Fruit fly (Drosophila melanogaster) whole organism, embryonic: ENCODE measurements around the gene CG34454.

ENCODE experiments used
- Asciz ChIP-seq: fragments of 200-800 bp; sonication (Bioruptor generic); optimal IDR thresholded peaks from 2 replicates; lab custom pipeline; 2017; ENCODE audit warnings: missing biosample characterization, mild to moderate bottlenecking, missing genetic modification characterization, missing genetic modification reagents
- Atf-2 ChIP-seq: fragments of 200-800 bp; sonication (Bioruptor generic); optimal IDR thresholded peaks from 2 replicates; lab custom pipeline; 2016; ENCODE audit warnings: missing biosample characterization, missing genetic modification characterization
- B-H1 ChIP-seq: fragments of 200-800 bp; sonication (Bioruptor generic); IDR thresholded peaks from 3 replicates; pipeline ENCODE4 v1.3.6; 2022; ENCODE audit warnings: missing biosample characterization, missing genetic modification characterization
- Bteb2 ChIP-seq: fragments of 200-800 bp; sonication (Bioruptor generic); optimal IDR thresholded peaks from 2 replicates; lab custom pipeline; 2016; ENCODE audit warnings: missing biosample characterization, missing genetic modification characterization
- CG11093 ChIP-seq: fragments of 200-800 bp; sonication (Bioruptor generic); IDR thresholded peaks from 3 replicates; pipeline ENCODE4 v1.3.6; 2022; ENCODE audit warnings: missing biosample characterization, missing genetic modification characterization
- CG11398 ChIP-seq: fragments of 200-800 bp; sonication (Bioruptor generic); optimal IDR thresholded peaks from 2 replicates; lab custom pipeline; 2016; ENCODE audit warnings: missing biosample characterization, missing genetic modification characterization
- CG15601 ChIP-seq: fragments of 200-800 bp; sonication (Bioruptor generic); optimal IDR thresholded peaks from 3 replicates; lab custom pipeline; 2019; ENCODE audit warnings: missing biosample characterization, mild to moderate bottlenecking, missing genetic modification characterization, moderate library complexity
- CG15696 ChIP-seq: fragments of 200-800 bp; sonication (Bioruptor generic); optimal IDR thresholded peaks from 2 replicates; lab custom pipeline; 2019; ENCODE audit warnings: missing biosample characterization, mild to moderate bottlenecking, missing genetic modification characterization, moderate library complexity
- CG17328 ChIP-seq: fragments of 200-800 bp; sonication (Bioruptor generic); IDR thresholded peaks from 2 replicates; pipeline ENCODE4 v1.3.6; 2022; ENCODE audit warnings: missing biosample characterization, missing genetic modification characterization
- CG1832 ChIP-seq: fragments of 200-800 bp; sonication (Bioruptor generic); optimal IDR thresholded peaks from 2 replicates; lab custom pipeline; 2017; ENCODE audit warnings: missing biosample characterization, mild to moderate bottlenecking, missing genetic modification characterization, inconsistent platforms
- CG32772 ChIP-seq: fragments of 200-800 bp; sonication (Bioruptor generic); IDR thresholded peaks from 2 replicates; pipeline ENCODE4 v1.3.6; 2022; ENCODE audit warnings: missing biosample characterization, missing genetic modification characterization
- CG34224 ChIP-seq: fragments of 200-800 bp; sonication (Bioruptor generic); IDR thresholded peaks from 3 replicates; pipeline ENCODE4 v1.3.6; 2022; ENCODE audit warnings: missing biosample characterization, missing genetic modification characterization; ENCODE audit not compliant: partially characterized antibody
- CG43689 ChIP-seq: fragments of 200-800 bp; sonication (Bioruptor generic); IDR thresholded peaks from 2 replicates; pipeline ENCODE4 v1.3.6; 2022; ENCODE audit warnings: missing biosample characterization, missing genetic modification characterization
- CG4707 ChIP-seq: fragments of 200-800 bp; sonication (Bioruptor generic); optimal IDR thresholded peaks from 2 replicates; lab custom pipeline; 2018; ENCODE audit warnings: missing biosample characterization, mild to moderate bottlenecking, missing genetic modification characterization, moderate library complexity
- CG4820 ChIP-seq: fragments of 200-800 bp; sonication (Bioruptor generic); optimal IDR thresholded peaks from 3 replicates; lab custom pipeline; 2016; ENCODE audit warnings: missing biosample characterization, missing genetic modification characterization
- CG8359 ChIP-seq: fragments of 200-800 bp; sonication (Bioruptor generic); optimal IDR thresholded peaks from 2 replicates; lab custom pipeline; 2017; ENCODE audit warnings: missing biosample characterization, mild to moderate bottlenecking, missing genetic modification characterization, borderline replicate concordance
- CG9797 ChIP-seq: fragments of 200-800 bp; sonication (Bioruptor generic); optimal IDR thresholded peaks from 3 replicates; lab custom pipeline; 2018; ENCODE audit warnings: missing biosample characterization, mild to moderate bottlenecking, missing genetic modification characterization
- Chrac-16 ChIP-seq: fragments of 200-800 bp; sonication (Bioruptor generic); optimal IDR thresholded peaks from 3 replicates; lab custom pipeline; 2016; ENCODE audit warnings: missing biosample characterization, missing genetic modification characterization
- Dip2 ChIP-seq: fragments of 200-800 bp; sonication (Bioruptor generic); IDR thresholded peaks from 2 replicates; pipeline ENCODE4 v1.3.6; 2022; ENCODE audit warnings: missing biosample characterization, missing genetic modification characterization
- Doc2 ChIP-seq: fragments of 200-800 bp; sonication (Bioruptor generic); IDR thresholded peaks from 2 replicates; pipeline ENCODE4 v1.3.6; 2022; ENCODE audit warnings: missing biosample characterization, missing genetic modification characterization
- E2f2 ChIP-seq: fragments of 200-800 bp; sonication (Bioruptor generic); IDR thresholded peaks from 2 replicates; pipeline ENCODE4 v1.3.6; 2022; ENCODE audit warnings: missing biosample characterization, missing genetic modification characterization
- Elba2 ChIP-seq: fragments of 200-800 bp; sonication (Bioruptor generic); optimal IDR thresholded peaks from 3 replicates; lab custom pipeline; 2016; ENCODE audit warnings: missing biosample characterization, missing genetic modification characterization
- HLH3B ChIP-seq: fragments of 200-800 bp; sonication (Bioruptor generic); IDR thresholded peaks from 2 replicates; pipeline ENCODE4 v1.3.6; 2022; ENCODE audit warnings: missing biosample characterization, missing genetic modification characterization
- HmgD ChIP-seq: fragments of 200-800 bp; sonication (Bioruptor generic); optimal IDR thresholded peaks from 3 replicates; lab custom pipeline; 2016; ENCODE audit warnings: missing biosample characterization, missing genetic modification characterization
- Kr ChIP-seq: fragments of 200-800 bp; sonication (Bioruptor generic); optimal IDR thresholded peaks from 2 replicates; lab custom pipeline; 2017; ENCODE audit warnings: missing biosample characterization, mild to moderate bottlenecking, missing genetic modification characterization
- Nf-YA ChIP-seq: fragments of 200-800 bp; sonication (Bioruptor generic); IDR thresholded peaks from 2 replicates; pipeline ENCODE4 v1.3.6; 2022; ENCODE audit warnings: missing biosample characterization, missing genetic modification characterization
- Optix ChIP-seq: fragments of 200-800 bp; sonication (Bioruptor generic); IDR thresholded peaks from 3 replicates; pipeline ENCODE4 v1.3.6; 2022; ENCODE audit warnings: missing biosample characterization, missing genetic modification characterization
- Ravus ChIP-seq: fragments of 200-800 bp; sonication (Bioruptor generic); IDR thresholded peaks from 2 replicates; pipeline ENCODE4 v1.3.6; 2022; ENCODE audit warnings: missing biosample characterization, missing genetic modification characterization
- Sin3A ChIP-seq: fragments of >200 bp; optimal IDR thresholded peaks from 2 replicates; lab custom pipeline; 2018
- ab ChIP-seq: fragments of 200-800 bp; sonication (Bioruptor generic); optimal IDR thresholded peaks from 2 replicates; lab custom pipeline; 2016; ENCODE audit warnings: missing biosample characterization, missing genetic modification characterization
- cas ChIP-seq: fragments of 200-800 bp; sonication (Bioruptor generic); IDR thresholded peaks from 2 replicates; pipeline ENCODE4 v1.3.6; 2022; ENCODE audit warnings: missing biosample characterization, missing genetic modification characterization
- her ChIP-seq: fragments of 200-800 bp; sonication (Bioruptor generic); optimal IDR thresholded peaks from 2 replicates; lab custom pipeline; 2016; ENCODE audit warnings: missing biosample characterization, missing genetic modification characterization
- ind ChIP-seq: fragments of 200-800 bp; sonication (Bioruptor generic); optimal IDR thresholded peaks from 3 replicates; lab custom pipeline; 2016; ENCODE audit warnings: missing biosample characterization, missing genetic modification characterization
- insv ChIP-seq, 2 experiments: fragments of 200-800 bp; sonication (Bioruptor generic); optimal IDR thresholded peaks; 3 replicates each; lab custom pipeline; 2016 to 2018; ENCODE audit warnings: missing biosample characterization in 2 of 2, missing genetic modification characterization in 2 of 2
- lola ChIP-seq, 3 experiments: fragments of >200 bp in 2 of 3; fragments of 200-800 bp in 1 of 3; sonication (Bioruptor generic) in 1 of 3; optimal IDR thresholded peaks; 2 replicates each; lab custom pipeline; 2017 to 2019; ENCODE audit warnings: missing biosample characterization in 3 of 3, missing genetic modification characterization in 3 of 3, mild to moderate bottlenecking in 1 of 3, moderate library complexity in 1 of 3
- maf-S ChIP-seq: fragments of 200-800 bp; sonication (Bioruptor generic); optimal IDR thresholded peaks from 2 replicates; lab custom pipeline; 2016; ENCODE audit warnings: missing biosample characterization, missing genetic modification characterization
- pfk ChIP-seq: fragments of 200-800 bp; sonication (Bioruptor generic); optimal IDR thresholded peaks from 2 replicates; lab custom pipeline; 2018; ENCODE audit warnings: missing biosample characterization, mild to moderate bottlenecking, missing genetic modification characterization, moderate library complexity
- pum ChIP-seq: fragments of 200-800 bp; sonication (Bioruptor generic); optimal IDR thresholded peaks from 2 replicates; lab custom pipeline; 2016; ENCODE audit warnings: missing biosample characterization, missing genetic modification characterization
- pzg ChIP-seq: fragments of 200-800 bp; sonication (Bioruptor generic); optimal IDR thresholded peaks from 3 replicates; lab custom pipeline; 2018; ENCODE audit warnings: missing biosample characterization, mild to moderate bottlenecking, missing genetic modification characterization, moderate library complexity
- rib ChIP-seq: fragments of 200-800 bp; sonication (Bioruptor generic); IDR thresholded peaks from 2 replicates; pipeline ENCODE4 v1.3.6; 2022; ENCODE audit warnings: missing biosample characterization, missing genetic modification characterization
- sc ChIP-seq, 3 experiments: fragments of >200 bp in 2 of 3; fragments of 200-800 bp in 1 of 3; sonication (Bioruptor generic) in 1 of 3; optimal IDR thresholded peaks; 2 replicates in 2 of 3; 3 replicates in 1 of 3; lab custom pipeline; 2017; ENCODE audit warnings: mild to moderate bottlenecking in 1 of 3, missing biosample characterization in 1 of 3, missing genetic modification characterization in 1 of 3, missing genetic modification reagents in 1 of 3
- sens-2 ChIP-seq: fragments of 200-800 bp; sonication (Bioruptor generic); IDR thresholded peaks from 2 replicates; pipeline ENCODE4 v1.3.6; 2022; ENCODE audit warnings: missing biosample characterization, missing genetic modification characterization
- sim ChIP-seq: fragments of 200-800 bp; sonication (Bioruptor generic); IDR thresholded peaks from 2 replicates; pipeline ENCODE4 v1.3.6; 2022; ENCODE audit warnings: missing biosample characterization, missing genetic modification characterization
- sima ChIP-seq: fragments of 200-800 bp; sonication (Bioruptor generic); optimal IDR thresholded peaks from 2 replicates; lab custom pipeline; 2016; ENCODE audit warnings: missing biosample characterization, missing genetic modification characterization
- slp2 ChIP-seq: fragments of 200-800 bp; sonication (Bioruptor generic); optimal IDR thresholded peaks from 2 replicates; lab custom pipeline; 2016; ENCODE audit warnings: missing biosample characterization, missing genetic modification characterization
- sna ChIP-seq: fragments of 200-800 bp; sonication (Bioruptor generic); IDR thresholded peaks from 2 replicates; pipeline ENCODE4 v1.3.6; 2022; ENCODE audit warnings: missing biosample characterization, missing genetic modification characterization; ENCODE audit not compliant: partially characterized antibody
- tap ChIP-seq: fragments of 200-800 bp; optimal IDR thresholded peaks from 3 replicates; lab custom pipeline; 2019; ENCODE audit warnings: missing biosample characterization, mild to moderate bottlenecking, missing genetic modification characterization, moderate library complexity
- tna ChIP-seq: fragments of 200-800 bp; sonication (Bioruptor generic); IDR thresholded peaks from 2 replicates; pipeline ENCODE4 v1.3.6; 2022; ENCODE audit warnings: missing biosample characterization, missing genetic modification characterization; ENCODE audit not compliant: partially characterized antibody
- zen2 ChIP-seq: fragments of 200-800 bp; sonication (Bioruptor generic); IDR thresholded peaks from 3 replicates; pipeline ENCODE4 v1.3.6; 2022; ENCODE audit warnings: missing biosample characterization, missing genetic modification characterization; ENCODE audit not compliant: partially characterized antibody

CG34454 gene

dm6 chr3L:199754-200596, 32.2 kb downstream of the CG34454 start, which contains the start of the genes rno and mri (continued):
- TF ChIP-seq Atf-2 (GFP tag; lab: Kevin White, UChicago) = no peak
- TF ChIP-seq CG15696 (tag; lab: Kevin White, UChicago) = peak; percentile 71
- peak; percentile 71 for TF ChIP-seq CG15601 (tag; lab: Kevin White, UChicago)
- peak; percentile 90 for TF ChIP-seq tna (GFP tag; lab: Robert Waterston, UW)
- TF ChIP-seq insv (GFP tag; optimal IDR thresholded peaks at IDR 0.05; lab: Kevin White, UChicago) = no peak
- peak; percentile 54; the same call in 1 of the 3 replicates for TF ChIP-seq CG11093 (GFP tag; lab: Robert Waterston, UW)
- no peak for TF ChIP-seq maf-S (GFP tag; lab: Kevin White, UChicago)
- peak; percentile 15 for TF ChIP-seq Bteb2 (GFP tag; lab: Kevin White, UChicago)
- TF ChIP-seq cas (GFP tag; lab: Robert Waterston, UW) = no peak
- TF ChIP-seq CG34224 (GFP tag; lab: Robert Waterston, UW) = peak; percentile 94
- TF ChIP-seq B-H1 (GFP tag; lab: Robert Waterston, UW) = peak; percentile 65; the same call in 2 of the 3 replicates
- no peak for TF ChIP-seq CG4707 (GFP tag; lab: Kevin White, UChicago)
- TF ChIP-seq CG32772 (GFP tag; lab: Robert Waterston, UW) = peak; percentile 79
- TF ChIP-seq sim = no peak
- peak; percentile 7 for TF ChIP-seq Elba2 (GFP tag; lab: Kevin White, UChicago)
- TF ChIP-seq pum (GFP tag; lab: Kevin White, UChicago) = peak; percentile 20
- TF ChIP-seq pzg (GFP tag; lab: Kevin White, UChicago) = peak; percentile 35
- TF ChIP-seq Ravus = peak; percentile 28
- peak; percentile 40 for TF ChIP-seq E2f2 (GFP tag; lab: Robert Waterston, UW)
- no peak for TF ChIP-seq HmgD (GFP tag; lab: Kevin White, UChicago)
- TF ChIP-seq CG9797 = no peak
- TF ChIP-seq ind (GFP tag; lab: Kevin White, UChicago) = peak; percentile 74
- no peak for TF ChIP-seq Asciz (GFP tag; lab: Kevin White, UChicago)
- peak; percentile 30; the same call in 1 of the 3 replicates for TF ChIP-seq Optix (GFP tag; lab: Robert Waterston, UW)
- TF ChIP-seq CG8359 = no peak
- no peak for TF ChIP-seq sima (GFP tag; lab: Kevin White, UChicago)
- TF ChIP-seq her (GFP tag; lab: Kevin White, UChicago) = no peak
- peak; percentile 35; the same call in 1 of the 2 replicates for TF ChIP-seq sens-2 (GFP tag; lab: Robert Waterston, UW)
- peak in 1 of 3 experiments; percentile 83 for TF ChIP-seq lola (GFP tag; optimal IDR thresholded peaks at IDR 0.05; lab: Kevin White, UChicago)
- TF ChIP-seq tap = no peak
- no peak for TF ChIP-seq ab (GFP tag; lab: Kevin White, UChicago)
- TF ChIP-seq Kr = no peak
- TF ChIP-seq Sin3A = no peak
- TF ChIP-seq HLH3B (GFP tag; lab: Robert Waterston, UW) = peak; percentile 74
- peak; percentile 36 for TF ChIP-seq CG4820 (GFP tag; lab: Kevin White, UChicago)
- no peak for TF ChIP-seq rib
- TF ChIP-seq Chrac-16 (GFP tag; lab: Kevin White, UChicago) = peak; percentile 67
- TF ChIP-seq Doc2 (GFP tag; lab: Robert Waterston, UW) = no peak
- TF ChIP-seq slp2 (GFP tag; lab: Kevin White, UChicago) = no peak
- TF ChIP-seq CG43689 (GFP tag; lab: Robert Waterston, UW) = no peak
- peak; percentile 78 for TF ChIP-seq CG17328 (GFP tag; lab: Robert Waterston, UW)
- peak; percentile 23; the same call in 1 of the 2 replicates for TF ChIP-seq Nf-YA (GFP tag; lab: Robert Waterston, UW)
- no peak for TF ChIP-seq pfk (GFP tag; lab: Kevin White, UChicago)
- peak; percentile 93 for TF ChIP-seq sna (GFP tag; lab: Robert Waterston, UW)
- peak; percentile 96 for TF ChIP-seq zen2 (GFP tag; lab: Robert Waterston, UW)
- TF ChIP-seq Dip2 (GFP tag; lab: Robert Waterston, UW) = no peak
- TF ChIP-seq sc (optimal IDR thresholded peaks at IDR 0.05; lab: Kevin White, UChicago) = no peak
- TF ChIP-seq sc (GFP tag; optimal IDR thresholded peaks at IDR 0.05; lab: Kevin White, UChicago) = peak; percentile 13
- no peak for TF ChIP-seq CG1832 (GFP tag; lab: Kevin White, UChicago)
- TF ChIP-seq CG11398 (GFP tag; lab: Kevin White, UChicago) = no peak
